Fruit fly (Drosophila melanogaster) whole organism, adult: Measurements from ENCODE around the gene CG13297.

ENCODE experiments used
- CG5204 ChIP-seq: fragments of 200-800 bp; sonication (Bioruptor generic); optimal IDR thresholded peaks from 2 replicates; lab custom pipeline; 2016; ENCODE audit warnings: missing biosample characterization, missing genetic modification characterization
- CG7101 ChIP-seq: fragments of 200-800 bp; sonication (Bioruptor generic); optimal IDR thresholded peaks from 2 replicates; lab custom pipeline; 2018; ENCODE audit warnings: missing biosample characterization, mild to moderate bottlenecking, missing genetic modification characterization, moderate library complexity
- bab1 ChIP-seq: fragments of 200-800 bp; sonication (Bioruptor generic); optimal IDR thresholded peaks from 3 replicates; lab custom pipeline; 2019; ENCODE audit warnings: missing biosample characterization, mild to moderate bottlenecking, missing genetic modification characterization, moderate library complexity
- kay ChIP-seq: fragments of 200-800 bp; sonication (Bioruptor generic); peaks from one replicate; lab custom pipeline; 2016; ENCODE audit warnings: missing biosample characterization, missing genetic modification characterization, borderline replicate concordance

dm6 chr3L:6106717-6107116 is 50.5 kb downstream of the CG13297 start:
- TF ChIP-seq CG5204, result no peak
- no peak for TF ChIP-seq kay (GFP tag; lab: Kevin White, UChicago)
- TF ChIP-seq bab1 (GFP tag; lab: Kevin White, UChicago), result no peak
- TF ChIP-seq CG7101 (tag; lab: Kevin White, UChicago), result no peak
